Worm (Caenorhabditis elegans) whole organism, young adult: Measurements from ENCODE around the gene clec-8.

Source experiments
- B0336.3 ChIP-seq: fragments of 200-800 bp; sonication (Bioruptor generic); IDR thresholded peaks from 2 replicates; pipeline ENCODE4 v1.3.6; 2022; ENCODE audit warnings: missing genetic modification characterization, missing compliant biosample characterization
- F55B11.4 ChIP-seq: sonication (generic microtip); optimal IDR thresholded peaks from 2 replicates; lab custom pipeline; 2016; ENCODE audit warnings: missing compliant biosample characterization, missing genetic modification characterization, borderline replicate concordance; ENCODE audit not compliant: insufficient read depth
- cebp-1 ChIP-seq, 2 experiments: fragments of 200-800 bp in 1 of 2; sonication (Bioruptor generic) in 1 of 2; sonication (generic microtip) in 1 of 2; IDR thresholded peaks in 1 of 2; optimal IDR thresholded peaks in 1 of 2; 2 replicates each; pipeline versions ENCODE4 v1.3.6 to Lab custom; 2017 to 2022; ENCODE audit warnings: missing compliant biosample characterization in 2 of 2, missing genetic modification characterization in 2 of 2, mild to moderate bottlenecking in 1 of 2, missing genetic modification reagents in 1 of 2, moderate library complexity in 1 of 2
- cebp-2 ChIP-seq: fragments of 200-800 bp; sonication (Bioruptor generic); IDR thresholded peaks from 2 replicates; pipeline ENCODE4 v1.3.6; 2022; ENCODE audit warnings: missing genetic modification characterization, missing compliant biosample characterization
- ceh-100 ChIP-seq: fragments of 200-800 bp; sonication (Bioruptor generic); IDR thresholded peaks from 2 replicates; pipeline ENCODE4 v1.3.6; 2022; ENCODE audit warnings: missing genetic modification reagents, missing genetic modification characterization, missing compliant biosample characterization
- dox-1 ChIP-seq: fragments of 200-800 bp; sonication (Bioruptor generic); IDR thresholded peaks from 2 replicates; pipeline ENCODE4 v1.3.6; 2022; ENCODE audit warnings: missing genetic modification reagents, missing genetic modification characterization, missing compliant biosample characterization
- lin-35 ChIP-seq, 3 experiments: fragments of 150-350 bp in 2 of 3; sonication (generic microtip) in 1 of 3; optimal IDR thresholded peaks; 2 replicates each; lab custom pipeline; 2014 to 2018; ENCODE audit warnings: missing biosample characterization in 3 of 3, missing genetic modification characterization in 3 of 3, missing genetic modification reagents in 3 of 3
- snpc-1.3 ChIP-seq: sonication (generic microtip); optimal IDR thresholded peaks from 2 replicates; lab custom pipeline; 2017; ENCODE audit warnings: missing genetic modification characterization, mild to moderate bottlenecking, missing compliant biosample characterization, antibody characterized with exemption, moderate library complexity, missing genotype, missing genetic modification reagents; ENCODE audit not compliant: insufficient read depth
- snpc-4 ChIP-seq, 5 experiments: fragments of 150-350 bp in 1 of 5; sonication (generic microtip) in 4 of 5; optimal IDR thresholded peaks; 2 replicates each; lab custom pipeline; 2014 to 2018; ENCODE audit warnings: missing genetic modification characterization in 5 of 5, missing biosample characterization in 3 of 5, antibody characterized with exemption in 2 of 5, mild to moderate bottlenecking in 2 of 5, missing compliant biosample characterization in 2 of 5, missing genotype in 2 of 5, moderate library complexity in 2 of 5, missing genetic modification reagents in 1 of 5
- tbp1 ChIP-seq: fragments of 200-800 bp; sonication (Bioruptor generic); optimal IDR thresholded peaks from 2 replicates; lab custom pipeline; 2018; ENCODE audit warnings: mild to moderate bottlenecking, missing genetic modification characterization, missing compliant biosample characterization
- ztf-18 ChIP-seq: sonication (generic microtip); optimal IDR thresholded peaks from 2 replicates; lab custom pipeline; 2016; ENCODE audit warnings: missing genotype, mild to moderate bottlenecking, missing genetic modification characterization, missing compliant biosample characterization

DNA sequence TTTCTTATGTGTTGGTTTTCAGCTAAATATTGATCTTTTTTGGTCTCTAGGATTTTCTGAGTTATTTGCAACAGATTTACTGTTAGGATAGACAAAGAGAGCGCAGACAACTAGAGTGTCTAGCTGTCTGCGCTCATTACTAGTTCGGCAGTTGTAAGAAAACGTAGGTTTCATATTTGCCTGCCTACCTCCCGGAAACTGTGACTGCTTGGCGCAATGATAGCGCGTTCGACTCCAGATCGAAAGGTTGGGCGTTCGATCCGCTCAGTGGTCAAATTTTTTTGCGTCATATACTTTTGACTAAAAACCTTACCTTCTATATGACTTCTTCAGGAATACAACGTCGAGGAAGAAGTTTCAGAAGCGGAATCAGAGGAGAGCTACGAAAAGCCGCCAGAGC, 38.5 kb downstream of the clec-8 start:
- no peak for TF ChIP-seq snpc-1.3 (tag; lab: Kevin White, UChicago)
- TF ChIP-seq tbp1 = peak; percentile 80
- no peak for TF ChIP-seq F55B11.4
- TF ChIP-seq snpc-4 (GFP tag; optimal IDR thresholded peaks at IDR 0.05; lab: Kevin White, UChicago) = no peak
- TF ChIP-seq snpc-4 (tag; optimal IDR thresholded peaks at IDR 0.05; lab: Kevin White, UChicago) = no peak
- no peak for TF ChIP-seq ztf-18 (tag; lab: Kevin White, UChicago)
- TF ChIP-seq lin-35 (GFP tag; optimal IDR thresholded peaks at IDR 0.05; lab: Kevin White, UChicago) = no peak
- TF ChIP-seq cebp-2 = no peak
- TF ChIP-seq B0336.3 (GFP tag; lab: Robert Waterston, UW) = no peak
- TF ChIP-seq cebp-1 (GFP tag; IDR thresholded peaks at IDR 0.05; lab: Robert Waterston, UW) = no peak
- no peak for TF ChIP-seq cebp-1 (tag; optimal IDR thresholded peaks at IDR 0.05; lab: Kevin White, UChicago)
- no peak for TF ChIP-seq dox-1 (GFP tag; lab: Robert Waterston, UW)
- no peak for TF ChIP-seq ceh-100 (GFP tag; lab: Robert Waterston, UW)
